Worm (Caenorhabditis elegans) whole organism, midembryonic: ENCODE data around the gene D2021.4.

Source experiments
- T22C8.4 ChIP-seq: fragments of 200-800 bp; sonication (Bioruptor generic); IDR thresholded peaks from 2 replicates; pipeline ENCODE4 v1.3.6; 2022; ENCODE audit warnings: missing genetic modification characterization, missing compliant biosample characterization
- cog-1 ChIP-seq: sonication (generic microtip); optimal IDR thresholded peaks from 2 replicates; lab custom pipeline; 2016; ENCODE audit warnings: missing genetic modification characterization, missing compliant biosample characterization
- flt-1 ChIP-seq: fragments of 200-800 bp; sonication (Bioruptor generic); IDR thresholded peaks from 2 replicates; pipeline ENCODE4 v1.3.6; 2022; ENCODE audit warnings: missing genetic modification characterization, missing compliant biosample characterization
- klf-2 ChIP-seq: fragments of 200-800 bp; sonication (Bioruptor generic); conservative IDR thresholded peaks from 2 replicates; pipeline ENCODE4 v1.3.6; 2022; ENCODE audit warnings: missing genetic modification reagents, missing genetic modification characterization, missing compliant biosample characterization
- med-1 ChIP-seq: sonication (generic microtip); optimal IDR thresholded peaks from 2 replicates; lab custom pipeline; 2017; ENCODE audit warnings: missing genetic modification characterization, mild to moderate bottlenecking, missing compliant biosample characterization, antibody characterized with exemption, missing genetic modification reagents; ENCODE audit not compliant: insufficient read depth
- ref-1 ChIP-seq: fragments of 200-800 bp; sonication (Bioruptor generic); conservative IDR thresholded peaks from 2 replicates; pipeline ENCODE4 v1.3.6; 2022; ENCODE audit warnings: missing genetic modification reagents, missing genetic modification characterization, missing compliant biosample characterization
- tab-1 ChIP-seq: fragments of 200-800 bp; sonication (Bioruptor generic); IDR thresholded peaks from 2 replicates; pipeline ENCODE4 v1.3.6; 2022; ENCODE audit warnings: missing genetic modification characterization, missing compliant biosample characterization
- ztf-23 ChIP-seq: fragments of 200-800 bp; sonication (Bioruptor generic); IDR thresholded peaks from 2 replicates; pipeline ENCODE4 v1.3.6; 2022; ENCODE audit warnings: missing genetic modification reagents, missing genetic modification characterization, missing compliant biosample characterization
- ztf-29 ChIP-seq: fragments of 200-800 bp; sonication (Bioruptor generic); IDR thresholded peaks from 2 replicates; pipeline ENCODE4 v1.3.6; 2022; ENCODE audit warnings: missing genetic modification reagents, missing genetic modification characterization, missing compliant biosample characterization

The D2021.4 gene

ce11 chrX:8549026-8549425 lies at the start of gene D2021.4:
D2021.4 (minus strand) TSS chrX:8549073.
- TF ChIP-seq med-1 (GFP tag; lab: Kevin White, UChicago), result no peak
- no peak for TF ChIP-seq ztf-23 (GFP tag; lab: Robert Waterston, UW)
- no peak for TF ChIP-seq flt-1 (GFP tag; lab: Robert Waterston, UW)
- TF ChIP-seq T22C8.4 (GFP tag; lab: Robert Waterston, UW), result no peak
- TF ChIP-seq ref-1 (GFP tag; lab: Robert Waterston, UW), result no peak
- no peak for TF ChIP-seq ztf-29 (GFP tag; lab: Robert Waterston, UW)
- no peak for TF ChIP-seq cog-1
- TF ChIP-seq tab-1 (GFP tag; lab: Robert Waterston, UW), result no peak
- TF ChIP-seq klf-2 (GFP tag; lab: Robert Waterston, UW), result no peak

ce11 chrX:8598491-8598890 lies 49.6 kb upstream of the D2021.4 start:
- no peak for TF ChIP-seq med-1 (GFP tag; lab: Kevin White, UChicago)
- no peak for TF ChIP-seq T22C8.4 (GFP tag; lab: Robert Waterston, UW)
- TF ChIP-seq ztf-29 (GFP tag; lab: Robert Waterston, UW), result no peak
- no peak for TF ChIP-seq ref-1 (GFP tag; lab: Robert Waterston, UW)
- no peak for TF ChIP-seq klf-2 (GFP tag; lab: Robert Waterston, UW)
- no peak for TF ChIP-seq ztf-23 (GFP tag; lab: Robert Waterston, UW)
- no peak for TF ChIP-seq cog-1
- no peak for TF ChIP-seq flt-1 (GFP tag; lab: Robert Waterston, UW)
- TF ChIP-seq tab-1 (GFP tag; lab: Robert Waterston, UW), result no peak

- TF ChIP-seq ztf-29 (GFP tag; lab: Robert Waterston, UW) (no peak), flt-1 (GFP tag; lab: Robert Waterston, UW) (no peak), T22C8.4 (GFP tag; lab: Robert Waterston, UW) (no peak), ztf-23 (GFP tag; lab: Robert Waterston, UW) (no peak), tab-1 (GFP tag; lab: Robert Waterston, UW) (no peak), klf-2 (GFP tag; lab: Robert Waterston, UW) (no peak), med-1 (GFP tag; lab: Kevin White, UChicago) (no peak), cog-1 (no peak), ref-1 (GFP tag; lab: Robert Waterston, UW) (no peak)
These were observed 48.8 kb upstream of the D2021.4 start, which contains the start of gene F18E9.7 for ce11 chrX:8597647-8598046. F18E9.7 (minus strand) TSS chrX:8597747.

ce11 chrX:8592881-8593280 lies 44.0 kb upstream of the D2021.4 start, which contains the start of gene nlp-7:
nlp-7 (plus strand) TSS chrX:8593181.
- TF ChIP-seq klf-2 (GFP tag; lab: Robert Waterston, UW) (no peak), cog-1 (no peak), ztf-23 (GFP tag; lab: Robert Waterston, UW) (no peak), ref-1 (GFP tag; lab: Robert Waterston, UW) (no peak), med-1 (GFP tag; lab: Kevin White, UChicago) (no peak), tab-1 (GFP tag; lab: Robert Waterston, UW) (no peak), T22C8.4 (GFP tag; lab: Robert Waterston, UW) (no peak), ztf-29 (GFP tag; lab: Robert Waterston, UW) (no peak), flt-1 (GFP tag; lab: Robert Waterston, UW) (no peak)

ce11 chrX:8585837-8586236 lies 37.0 kb upstream of the D2021.4 start, which contains the start of gene F18E9.3:
F18E9.3 (plus strand) TSS chrX:8586147.
- TF ChIP-seq T22C8.4 (GFP tag; lab: Robert Waterston, UW), result no peak
- TF ChIP-seq ztf-29 (GFP tag; lab: Robert Waterston, UW), result no peak
- TF ChIP-seq ref-1 (GFP tag; lab: Robert Waterston, UW), result no peak
- TF ChIP-seq tab-1 (GFP tag; lab: Robert Waterston, UW), result no peak
- TF ChIP-seq flt-1 (GFP tag; lab: Robert Waterston, UW), result no peak
- TF ChIP-seq klf-2 (GFP tag; lab: Robert Waterston, UW), result no peak
- TF ChIP-seq cog-1, result no peak
- TF ChIP-seq med-1 (GFP tag; lab: Kevin White, UChicago), result no peak

ce11 chrX:8584825-8585384 lies 36.0 kb upstream of the D2021.4 start:
- TF ChIP-seq ztf-23 (GFP tag; lab: Robert Waterston, UW) (no peak), klf-2 (GFP tag; lab: Robert Waterston, UW) (no peak)

ce11 chrX:8582767-8583360 lies 34.0 kb upstream of the D2021.4 start:
- TF ChIP-seq med-1 (GFP tag; lab: Kevin White, UChicago) (no peak), cog-1 (no peak), T22C8.4 (GFP tag; lab: Robert Waterston, UW) (no peak), klf-2 (GFP tag; lab: Robert Waterston, UW) (no peak), tab-1 (GFP tag; lab: Robert Waterston, UW) (no peak), ztf-29 (GFP tag; lab: Robert Waterston, UW) (no peak), ztf-23 (GFP tag; lab: Robert Waterston, UW) (no peak), ref-1 (GFP tag; lab: Robert Waterston, UW) (no peak), flt-1 (GFP tag; lab: Robert Waterston, UW) (no peak)

- TF ChIP-seq tab-1 (GFP tag; lab: Robert Waterston, UW) (no peak), ref-1 (GFP tag; lab: Robert Waterston, UW) (no peak), cog-1 (no peak), ztf-23 (GFP tag; lab: Robert Waterston, UW) (no peak), klf-2 (GFP tag; lab: Robert Waterston, UW) (no peak), flt-1 (GFP tag; lab: Robert Waterston, UW) (no peak), T22C8.4 (GFP tag; lab: Robert Waterston, UW) (no peak), med-1 (GFP tag; lab: Kevin White, UChicago) (no peak), ztf-29 (GFP tag; lab: Robert Waterston, UW) (no peak)
These were observed 32.6 kb upstream of the D2021.4 start, which contains the start of gene F18E9.8 for ce11 chrX:8581447-8581846. F18E9.8 (minus strand) TSS chrX:8581547.

- TF ChIP-seq ztf-23 (GFP tag; lab: Robert Waterston, UW), result no peak
- no peak for TF ChIP-seq tab-1 (GFP tag; lab: Robert Waterston, UW)
- TF ChIP-seq ref-1 (GFP tag; lab: Robert Waterston, UW), result no peak
- no peak for TF ChIP-seq ztf-29 (GFP tag; lab: Robert Waterston, UW)
- no peak for TF ChIP-seq flt-1 (GFP tag; lab: Robert Waterston, UW)
- no peak for TF ChIP-seq T22C8.4 (GFP tag; lab: Robert Waterston, UW)
- TF ChIP-seq cog-1, result no peak
- TF ChIP-seq klf-2 (GFP tag; lab: Robert Waterston, UW), result no peak
- no peak for TF ChIP-seq med-1 (GFP tag; lab: Kevin White, UChicago)
These were observed 31.3 kb upstream of the D2021.4 start, which contains the start of gene F18E9.4 for ce11 chrX:8580217-8580616. F18E9.4 (plus strand) TSS chrX:8580517.
